Worm (Caenorhabditis elegans) whole organism, mixed stage, embryonic: ENCODE measurements around the gene M70.5.

Experiments used
- mab-5 ChIP-seq: fragments of 150-350 bp; optimal IDR thresholded peaks from 2 replicates; lab custom pipeline; 2014; ENCODE audit warnings: missing biosample characterization, missing genetic modification characterization
- unc-39 ChIP-seq: fragments of 150-350 bp; optimal IDR thresholded peaks from 2 replicates; lab custom pipeline; 2014; ENCODE audit warnings: missing biosample characterization, missing genetic modification characterization

DNA sequence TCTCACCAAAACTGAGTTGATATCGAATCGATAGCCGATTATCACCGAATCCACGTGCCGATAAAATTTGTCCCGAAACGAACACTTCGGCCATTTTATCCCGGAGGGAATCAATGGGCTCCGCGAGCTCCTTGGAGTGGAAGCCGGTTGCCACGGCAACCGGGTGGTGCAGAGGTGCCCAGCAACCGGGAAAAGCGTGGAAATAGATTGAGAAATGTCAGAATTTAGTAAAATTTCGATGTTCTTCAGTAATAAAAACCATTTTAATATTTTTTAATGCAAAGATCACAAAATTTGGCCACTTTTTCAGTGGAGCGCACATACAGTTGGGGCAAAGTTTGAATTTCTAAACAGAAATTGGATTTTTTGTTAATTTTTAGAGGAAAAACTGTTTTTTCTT, 31.0 kb upstream of the M70.5 start, which contains the start of gene mksr-2:
- TF ChIP-seq mab-5 (tag; lab: Kevin White, UChicago) (no peak), unc-39 (tag; lab: Kevin White, UChicago) (no peak)
